Fruit fly (Drosophila melanogaster) whole organism, embryonic: ENCODE measurements around the gene CG13315.

Experiments
- Abd-B ChIP-seq: fragments of 200-800 bp; sonication (Bioruptor generic); optimal IDR thresholded peaks from 2 replicates; lab custom pipeline; 2018; ENCODE audit warnings: missing biosample characterization, mild to moderate bottlenecking, missing genetic modification characterization, moderate library complexity
- Adf1 ChIP-seq: fragments of 200-800 bp; sonication (Bioruptor generic); IDR thresholded peaks from 2 replicates; pipeline ENCODE4 v1.3.6; 2022; ENCODE audit warnings: missing biosample characterization, missing genetic modification characterization
- Blimp-1 ChIP-seq: fragments of 200-800 bp; sonication (Bioruptor generic); optimal IDR thresholded peaks from 3 replicates; lab custom pipeline; 2018; ENCODE audit warnings: missing biosample characterization, missing genetic modification characterization, mild to moderate bottlenecking, moderate library complexity, missing genetic modification reagents
- CG12942 ChIP-seq: fragments of 200-800 bp; sonication (Bioruptor generic); optimal IDR thresholded peaks from 3 replicates; lab custom pipeline; 2016; ENCODE audit warnings: missing biosample characterization, missing genetic modification characterization
- CG13424 ChIP-seq: fragments of 200-800 bp; sonication (Bioruptor generic); optimal IDR thresholded peaks from 2 replicates; lab custom pipeline; 2019; ENCODE audit warnings: missing biosample characterization, mild to moderate bottlenecking, missing genetic modification characterization, moderate library complexity
- CG1602 ChIP-seq: fragments of 200-800 bp; sonication (Bioruptor generic); optimal IDR thresholded peaks from 3 replicates; lab custom pipeline; 2016; ENCODE audit warnings: missing biosample characterization, missing genetic modification characterization
- CG16813 ChIP-seq: fragments of 200-800 bp; sonication (Bioruptor generic); IDR thresholded peaks from 3 replicates; pipeline ENCODE4 v1.3.6; 2022; ENCODE audit warnings: missing biosample characterization, missing genetic modification characterization; ENCODE audit not compliant: partially characterized antibody
- CG17829 ChIP-seq: fragments of 200-800 bp; optimal IDR thresholded peaks from 2 replicates; lab custom pipeline; 2019; ENCODE audit warnings: missing biosample characterization, mild to moderate bottlenecking, missing genetic modification characterization, moderate library complexity
- CG3726 ChIP-seq: fragments of 200-800 bp; sonication (Bioruptor generic); IDR thresholded peaks from 3 replicates; pipeline ENCODE4, ENCODE4 v1.3.6; 2022; ENCODE audit warnings: missing biosample characterization, missing genetic modification characterization
- CG42726 ChIP-seq: fragments of 200-800 bp; sonication (Bioruptor generic); IDR thresholded peaks from 2 replicates; pipeline ENCODE4 v1.3.6; 2022; ENCODE audit warnings: missing biosample characterization, missing genetic modification characterization; ENCODE audit not compliant: partially characterized antibody
- CG4360 ChIP-seq: fragments of 200-800 bp; sonication (Bioruptor generic); IDR thresholded peaks from 2 replicates; pipeline ENCODE4 v1.3.6; 2022; ENCODE audit warnings: missing biosample characterization, missing genetic modification characterization
- CG4617 ChIP-seq: fragments of 200-800 bp; sonication (Bioruptor generic); optimal IDR thresholded peaks from 3 replicates; lab custom pipeline; 2016; ENCODE audit warnings: missing biosample characterization, missing genetic modification characterization, borderline replicate concordance
- CG8290 ChIP-seq, 3 experiments: fragments of 200-800 bp; sonication (Bioruptor generic); optimal IDR thresholded peaks; 2 replicates each; lab custom pipeline; 2016 to 2019; ENCODE audit warnings: missing biosample characterization in 3 of 3, missing genetic modification characterization in 3 of 3, mild to moderate bottlenecking in 2 of 3, moderate library complexity in 1 of 3
- CG9215 ChIP-seq: fragments of 200-800 bp; sonication (Bioruptor generic); IDR thresholded peaks from 2 replicates; pipeline ENCODE4 v1.3.6; 2022; ENCODE audit warnings: missing biosample characterization, missing genetic modification characterization
- CG9932 ChIP-seq: fragments of 200-800 bp; sonication (Bioruptor generic); IDR thresholded peaks from 2 replicates; pipeline ENCODE4 v1.3.6; 2022; ENCODE audit warnings: missing biosample characterization, missing genetic modification characterization
- Dfd ChIP-seq, 2 experiments: fragments of >200 bp; optimal IDR thresholded peaks; 2 replicates each; lab custom pipeline; 2017; ENCODE audit warnings: missing biosample characterization in 2 of 2, missing genetic modification characterization in 2 of 2
- Dip2 ChIP-seq: fragments of 200-800 bp; sonication (Bioruptor generic); IDR thresholded peaks from 2 replicates; pipeline ENCODE4 v1.3.6; 2022; ENCODE audit warnings: missing biosample characterization, missing genetic modification characterization
- Doc3 ChIP-seq: fragments of 200-800 bp; sonication (Bioruptor generic); IDR thresholded peaks from 3 replicates; pipeline ENCODE4 v1.3.6; 2022; ENCODE audit warnings: missing biosample characterization, missing genetic modification characterization; ENCODE audit not compliant: partially characterized antibody
- E2f1 ChIP-seq: fragments of 200-800 bp; sonication (Bioruptor generic); IDR thresholded peaks from 2 replicates; pipeline ENCODE4 v1.3.6; 2022; ENCODE audit warnings: missing biosample characterization, missing genetic modification characterization
- E2f2 ChIP-seq: fragments of 200-800 bp; sonication (Bioruptor generic); IDR thresholded peaks from 2 replicates; pipeline ENCODE4 v1.3.6; 2022; ENCODE audit warnings: missing biosample characterization, missing genetic modification characterization
- Eip74EF ChIP-seq, 2 experiments: fragments of 200-800 bp in 1 of 2; fragments of >200 bp in 1 of 2; sonication (Bioruptor generic) in 1 of 2; optimal IDR thresholded peaks; 2 replicates each; lab custom pipeline; 2017 to 2019; ENCODE audit warnings: missing biosample characterization in 2 of 2, missing genetic modification characterization in 2 of 2, mild to moderate bottlenecking in 1 of 2, moderate library complexity in 1 of 2
- Ets65A ChIP-seq: fragments of 200-800 bp; sonication (Bioruptor generic); peaks from one replicate; lab custom pipeline; 2016; ENCODE audit warnings: missing biosample characterization, missing genetic modification characterization
- H15 ChIP-seq: fragments of 200-800 bp; sonication (Bioruptor generic); IDR thresholded peaks from 3 replicates; pipeline ENCODE4 v1.3.6; 2022; ENCODE audit warnings: missing biosample characterization, missing genetic modification characterization
- Oli ChIP-seq: fragments of 200-800 bp; sonication (Bioruptor generic); optimal IDR thresholded peaks from 2 replicates; lab custom pipeline; 2018; ENCODE audit warnings: missing biosample characterization, mild to moderate bottlenecking, missing genetic modification characterization, moderate library complexity
- Optix ChIP-seq: fragments of 200-800 bp; sonication (Bioruptor generic); IDR thresholded peaks from 3 replicates; pipeline ENCODE4 v1.3.6; 2022; ENCODE audit warnings: missing biosample characterization, missing genetic modification characterization
- Ptx1 ChIP-seq: fragments of 200-800 bp; sonication (Bioruptor generic); IDR thresholded peaks from 2 replicates; pipeline ENCODE4 v1.3.6; 2022; ENCODE audit warnings: missing biosample characterization, missing genetic modification characterization
- Sox100B ChIP-seq: fragments of 200-800 bp; sonication (Bioruptor generic); optimal IDR thresholded peaks from 3 replicates; lab custom pipeline; 2018; ENCODE audit warnings: missing biosample characterization, mild to moderate bottlenecking, missing genetic modification characterization
- Spps ChIP-seq: fragments of 200-800 bp; sonication (Bioruptor generic); optimal IDR thresholded peaks from 2 replicates; lab custom pipeline; 2018; ENCODE audit warnings: missing biosample characterization, mild to moderate bottlenecking, missing genetic modification characterization
- Taf1 ChIP-seq: fragments of 200-800 bp; sonication (Bioruptor generic); IDR thresholded peaks from 2 replicates; pipeline ENCODE4 v1.3.6; 2022; ENCODE audit warnings: missing biosample characterization, missing genetic modification characterization
- YL-1 ChIP-seq: fragments of 200-800 bp; sonication (Bioruptor generic); optimal IDR thresholded peaks from 3 replicates; lab custom pipeline; 2017; ENCODE audit warnings: missing biosample characterization, mild to moderate bottlenecking, missing genetic modification characterization
- ara ChIP-seq: fragments of 200-800 bp; sonication (Bioruptor generic); IDR thresholded peaks from 2 replicates; pipeline ENCODE4 v1.3.6; 2022; ENCODE audit warnings: missing biosample characterization, missing genetic modification characterization
- cg ChIP-seq: fragments of 200-800 bp; sonication (Bioruptor generic); optimal IDR thresholded peaks from 3 replicates; lab custom pipeline; 2019; ENCODE audit warnings: missing biosample characterization, mild to moderate bottlenecking, missing genetic modification characterization, moderate library complexity
- chinmo ChIP-seq: fragments of 200-800 bp; sonication (Bioruptor generic); IDR thresholded peaks from 4 replicates; pipeline ENCODE4 v1.3.6; 2022; ENCODE audit warnings: missing biosample characterization, missing genetic modification characterization; ENCODE audit not compliant: partially characterized antibody
- jumu ChIP-seq: fragments of 200-800 bp; sonication (Bioruptor generic); optimal IDR thresholded peaks from 3 replicates; lab custom pipeline; 2016; ENCODE audit warnings: missing biosample characterization, missing genetic modification characterization
- kni ChIP-seq: fragments of 200-800 bp; sonication (Bioruptor generic); optimal IDR thresholded peaks from 3 replicates; lab custom pipeline; 2017; ENCODE audit warnings: mild to moderate bottlenecking, missing biosample characterization, missing genetic modification reagents, missing genetic modification characterization
- lov ChIP-seq, 2 experiments: fragments of 200-800 bp in 1 of 2; fragments of >200 bp in 1 of 2; sonication (Bioruptor generic) in 1 of 2; IDR thresholded peaks in 1 of 2; optimal IDR thresholded peaks in 1 of 2; 2 replicates in 1 of 2; 3 replicates in 1 of 2; pipeline versions ENCODE4 v1.3.6 to Lab custom; 2017 to 2022; ENCODE audit warnings: missing biosample characterization in 1 of 2, missing genetic modification characterization in 1 of 2
- luna ChIP-seq: fragments of 200-800 bp; sonication (Bioruptor generic); optimal IDR thresholded peaks from 2 replicates; lab custom pipeline; 2016; ENCODE audit warnings: missing biosample characterization, missing genetic modification characterization
- peb ChIP-seq: fragments of 200-800 bp; sonication (Bioruptor generic); IDR thresholded peaks from 2 replicates; pipeline ENCODE4 v1.3.6; 2022; ENCODE audit warnings: missing biosample characterization, missing genetic modification characterization
- sd ChIP-seq: fragments of 200-800 bp; sonication (Bioruptor generic); optimal IDR thresholded peaks from 3 replicates; lab custom pipeline; 2018; ENCODE audit warnings: missing biosample characterization, mild to moderate bottlenecking, missing genetic modification characterization, moderate library complexity
- sug ChIP-seq: fragments of 200-800 bp; optimal IDR thresholded peaks from 2 replicates; lab custom pipeline; 2019; ENCODE audit warnings: missing biosample characterization, mild to moderate bottlenecking, missing genetic modification characterization, moderate library complexity
- tin ChIP-seq: fragments of 200-800 bp; sonication (Bioruptor generic); optimal IDR thresholded peaks from 3 replicates; lab custom pipeline; 2016; ENCODE audit warnings: missing biosample characterization, missing genetic modification characterization
- tna ChIP-seq: fragments of 200-800 bp; sonication (Bioruptor generic); IDR thresholded peaks from 2 replicates; pipeline ENCODE4 v1.3.6; 2022; ENCODE audit warnings: missing biosample characterization, missing genetic modification characterization; ENCODE audit not compliant: partially characterized antibody
- toy ChIP-seq: fragments of 200-800 bp; sonication (Bioruptor generic); IDR thresholded peaks from 2 replicates; pipeline ENCODE4 v1.3.6; 2022; ENCODE audit warnings: missing biosample characterization, missing genetic modification characterization
- wek ChIP-seq: fragments of 200-800 bp; sonication (Bioruptor generic); optimal IDR thresholded peaks from 3 replicates; lab custom pipeline; 2018; ENCODE audit warnings: missing biosample characterization, mild to moderate bottlenecking, missing genetic modification characterization, moderate library complexity
- z ChIP-seq: fragments of 200-800 bp; sonication (Bioruptor generic); IDR thresholded peaks from 3 replicates; pipeline ENCODE4 v1.3.6; 2022; ENCODE audit warnings: missing biosample characterization, missing genetic modification characterization
- zf30C ChIP-seq: fragments of 200-800 bp; sonication (Bioruptor generic); optimal IDR thresholded peaks from 3 replicates; lab custom pipeline; 2018; ENCODE audit warnings: missing biosample characterization, mild to moderate bottlenecking, missing genetic modification characterization
- zfh1 ChIP-seq: fragments of 200-800 bp; sonication (Bioruptor generic); IDR thresholded peaks from 3 replicates; pipeline ENCODE4 v1.3.6; 2022; ENCODE audit warnings: missing biosample characterization, missing genetic modification characterization

CG13315 gene

DNA sequence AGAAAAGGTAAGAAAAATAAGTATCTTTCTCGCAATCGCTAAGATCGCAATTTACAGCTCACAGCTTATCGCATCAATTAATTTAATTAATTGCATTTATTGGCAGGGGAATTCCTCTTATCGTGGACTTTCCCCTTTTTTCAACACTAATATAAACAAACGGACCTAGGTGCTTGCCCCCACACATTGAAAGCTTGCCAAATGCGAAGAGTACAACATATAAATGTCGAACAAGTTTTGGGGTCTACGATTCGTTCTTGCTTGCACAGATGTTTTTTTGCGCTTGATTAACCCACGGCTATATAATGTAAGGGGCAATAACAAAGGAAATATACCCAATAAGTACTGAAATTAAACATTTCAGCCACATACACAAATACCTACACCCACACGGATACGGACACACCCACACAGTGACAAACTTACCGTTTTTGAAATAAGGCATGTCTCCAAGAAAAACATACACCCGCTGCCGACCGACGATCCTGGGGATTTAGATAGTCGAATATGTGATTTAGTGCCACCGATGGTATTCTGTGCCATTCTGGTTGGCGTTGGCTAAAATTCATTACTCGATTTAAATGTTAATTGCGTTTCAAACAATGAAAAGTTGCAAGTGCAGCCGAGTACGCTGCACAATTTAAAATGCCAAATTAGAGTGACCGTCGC is 24.5 kb upstream of the CG13315 start (continued):
- TF ChIP-seq Ptx1 (GFP tag; lab: Robert Waterston, UW) (no peak), ara (no peak), CG8290 (GFP tag; optimal IDR thresholded peaks at IDR 0.05; lab: Kevin White, UChicago) (no peak), CG8290 (tag; optimal IDR thresholded peaks at IDR 0.05; lab: Kevin White, UChicago) (peak in 1 of 2 experiments; percentile 2), CG4617 (peak; percentile 2), YL-1 (GFP tag; lab: Kevin White, UChicago) (peak; percentile 60), E2f2 (no peak), Oli (no peak), kni (no peak), Doc3 (no peak), Blimp-1 (GFP tag; lab: Kevin White, UChicago) (peak; percentile 20), Dfd (GFP tag; optimal IDR thresholded peaks at IDR 0.05; lab: Kevin White, UChicago) (no peak), Taf1 (GFP tag; lab: Robert Waterston, UW) (no peak), sd (tag; lab: Kevin White, UChicago) (peak; percentile 12), Sox100B (GFP tag; lab: Kevin White, UChicago) (no peak), Adf1 (GFP tag; lab: Robert Waterston, UW) (no peak), luna (GFP tag; lab: Kevin White, UChicago) (no peak), chinmo (GFP tag; lab: Robert Waterston, UW) (peak; percentile 85; the same call in 1 of the 4 replicates), wek (GFP tag; lab: Kevin White, UChicago) (peak; percentile 71), cg (peak; percentile 92), sug (tag; lab: Kevin White, UChicago) (peak; percentile 4), CG42726 (no peak)
- TF ChIP-seq, all 482 proteins: peak for 21

DNA sequence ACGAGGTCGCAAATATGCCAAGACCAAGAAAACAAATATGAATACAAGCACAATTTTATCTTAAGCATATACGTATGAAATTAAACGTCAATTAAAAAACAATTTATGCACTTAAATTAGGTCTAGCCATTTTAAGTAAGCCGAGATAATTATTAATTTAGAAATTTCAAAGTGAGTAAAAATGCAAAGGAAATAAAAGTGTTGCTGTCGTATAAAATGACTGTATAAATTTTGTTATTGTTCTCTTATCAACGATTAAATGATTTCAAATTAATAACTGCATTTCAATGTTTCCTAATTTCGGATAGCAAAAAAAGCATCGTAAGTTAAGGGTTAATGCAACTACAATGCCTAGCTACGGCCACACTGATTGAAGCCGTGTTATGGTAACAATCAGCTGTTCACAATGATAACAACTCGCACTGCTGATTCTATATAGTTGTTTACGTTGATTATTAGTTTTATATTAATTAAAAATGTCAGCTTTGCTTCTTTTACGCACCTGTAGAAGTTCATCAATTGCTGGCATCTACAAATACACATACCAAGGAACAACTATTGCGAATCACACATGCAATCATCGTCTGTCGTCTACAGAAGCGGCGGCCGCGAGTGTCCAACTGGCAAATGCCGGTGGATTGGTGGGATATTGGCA is 23.8 kb upstream of the CG13315 start, which contains the start of the genes CG4911 and CG4942:
Gene CG4911 (minus strand): TSS at position 1 of the 655 bp plus-strand sequence.
Gene CG4942 (plus strand): TSS at position 375 of the 655 bp plus-strand sequence.
- TF ChIP-seq E2f1 (peak; percentile 57), tna (GFP tag; lab: Robert Waterston, UW) (no peak), zf30C (GFP tag; lab: Kevin White, UChicago) (no peak), Dfd (GFP tag; optimal IDR thresholded peaks at IDR 0.05; lab: Kevin White, UChicago) (no peak), Dip2 (no peak), Abd-B (peak; percentile 34), lov (optimal IDR thresholded peaks at IDR 0.05; lab: Kevin White, UChicago) (no peak), lov (GFP tag; IDR thresholded peaks at IDR 0.05; lab: Robert Waterston, UW) (no peak), jumu (GFP tag; lab: Kevin White, UChicago) (no peak), Eip74EF (GFP tag; optimal IDR thresholded peaks at IDR 0.05; lab: Kevin White, UChicago) (no peak), z (GFP tag; lab: Robert Waterston, UW) (no peak), CG16813 (GFP tag; lab: Robert Waterston, UW) (no peak; the same call in 2 of the 3 replicates), CG9932 (peak; percentile 87), CG1602 (GFP tag; lab: Kevin White, UChicago) (peak; percentile 75), CG9215 (GFP tag; lab: Robert Waterston, UW) (peak; percentile 71), toy (GFP tag; lab: Robert Waterston, UW) (no peak), CG12942 (peak; percentile 39), H15 (GFP tag; lab: Robert Waterston, UW) (peak; percentile 63; the same call in 2 of the 3 replicates), CG3726 (GFP tag; lab: Robert Waterston, UW) (peak; percentile 14; the same call in 1 of the 3 replicates), Optix (GFP tag; lab: Robert Waterston, UW) (no peak), tin (GFP tag; lab: Kevin White, UChicago) (peak; percentile 71), CG13424 (tag; lab: Kevin White, UChicago) (peak; percentile 83), zfh1 (GFP tag; lab: Robert Waterston, UW) (peak; percentile 69; the same call in 2 of the 3 replicates), CG17829 (tag; lab: Kevin White, UChicago) (peak; percentile 74), Spps (tag; lab: Kevin White, UChicago) (peak; percentile 3), CG4360 (GFP tag; lab: Robert Waterston, UW) (no peak), sug (tag; lab: Kevin White, UChicago) (peak; percentile 81), peb (GFP tag; lab: Robert Waterston, UW) (no peak), Ets65A (GFP tag; lab: Kevin White, UChicago) (peak; percentile 34)
